Worm (Caenorhabditis elegans) whole organism, L1 larva: Measurements from ENCODE around the gene F54D12.1.

Source experiments
- Y116A8C.19 ChIP-seq: sonication (generic microtip); optimal IDR thresholded peaks from 2 replicates; lab custom pipeline; 2016; ENCODE audit warnings: missing compliant biosample characterization, missing genetic modification characterization, borderline replicate concordance
- alr-1 ChIP-seq: fragments of 200-800 bp; sonication (Bioruptor generic); optimal IDR thresholded peaks from 2 replicates; lab custom pipeline; 2018; ENCODE audit warnings: borderline replicate concordance, mild to moderate bottlenecking, missing genetic modification characterization, missing compliant biosample characterization
- ama-1 ChIP-seq: fragments of 150-350 bp; optimal IDR thresholded peaks from 2 replicates; lab custom pipeline; 2014
- ceh-8 ChIP-seq: fragments of 200-800 bp; sonication (Bioruptor generic); optimal IDR thresholded peaks from 2 replicates; lab custom pipeline; 2018; ENCODE audit warnings: mild to moderate bottlenecking, missing genetic modification characterization, moderate library complexity, missing compliant biosample characterization
- ceh-88 ChIP-seq: fragments of 200-800 bp; sonication (Bioruptor generic); IDR thresholded peaks from 2 replicates; pipeline ENCODE4 v1.3.6; 2022; ENCODE audit warnings: missing genetic modification characterization, missing compliant biosample characterization
- ces-1 ChIP-seq: fragments of 150-350 bp; optimal IDR thresholded peaks from 2 replicates; lab custom pipeline; 2014; ENCODE audit warnings: missing biosample characterization, missing genetic modification reagents, missing genetic modification characterization
- efl-1 ChIP-seq, 4 experiments: fragments of 150-350 bp; optimal IDR thresholded peaks in 3 of 4; peaks in 1 of 4; 1 replicate in 1 of 4; 2 replicates in 3 of 4; lab custom pipeline; 2014; ENCODE audit warnings: missing biosample characterization in 2 of 4, missing genetic modification characterization in 2 of 4, missing genetic modification reagents in 2 of 4
- efl-3 ChIP-seq: fragments of 200-800 bp; sonication (Bioruptor generic); optimal IDR thresholded peaks from 2 replicates; lab custom pipeline; 2018; ENCODE audit warnings: mild to moderate bottlenecking, missing genetic modification characterization, missing compliant biosample characterization
- egl-13 ChIP-seq: sonication (generic microtip); optimal IDR thresholded peaks from 2 replicates; lab custom pipeline; 2016; ENCODE audit warnings: missing genotype, missing genetic modification reagents, missing genetic modification characterization, missing compliant biosample characterization
- elt-2 ChIP-seq: sonication (generic microtip); optimal IDR thresholded peaks from 2 replicates; lab custom pipeline; 2016; ENCODE audit warnings: missing genetic modification characterization, mild to moderate bottlenecking, inconsistent platforms, missing compliant biosample characterization, missing genetic modification reagents
- fkh-8 ChIP-seq: sonication (generic microtip); optimal IDR thresholded peaks from 2 replicates; lab custom pipeline; 2016; ENCODE audit warnings: mild to moderate bottlenecking, missing genetic modification characterization, missing compliant biosample characterization
- fos-1 ChIP-seq: fragments of 150-350 bp; optimal IDR thresholded peaks from 2 replicates; lab custom pipeline; 2014; ENCODE audit warnings: missing biosample characterization, missing genetic modification characterization
- grh-1 ChIP-seq: fragments of 200-800 bp; sonication (Bioruptor generic); IDR thresholded peaks from 2 replicates; pipeline ENCODE4 v1.3.6; 2022; ENCODE audit warnings: missing genetic modification reagents, missing genetic modification characterization, missing compliant biosample characterization
- hlh-17 ChIP-seq: fragments of 200-800 bp; sonication (Bioruptor generic); optimal IDR thresholded peaks from 2 replicates; lab custom pipeline; 2018; ENCODE audit warnings: missing genetic modification characterization, mild to moderate bottlenecking, missing compliant biosample characterization, moderate library complexity, borderline replicate concordance
- hlh-4 ChIP-seq: sonication (generic microtip); optimal IDR thresholded peaks from 2 replicates; lab custom pipeline; 2016; ENCODE audit warnings: mild to moderate bottlenecking, missing genetic modification characterization, missing compliant biosample characterization
- jun-1 ChIP-seq: fragments of 150-350 bp; optimal IDR thresholded peaks from 2 replicates; lab custom pipeline; 2014; ENCODE audit warnings: missing biosample characterization, missing genetic modification reagents, missing genetic modification characterization
- lin-14 ChIP-seq: fragments of 200-800 bp; sonication (Bioruptor generic); optimal IDR thresholded peaks from 2 replicates; lab custom pipeline; 2018; ENCODE audit warnings: mild to moderate bottlenecking, missing genetic modification characterization, moderate library complexity, missing compliant biosample characterization
- lin-15B ChIP-seq: fragments of 150-350 bp; sonication (generic microtip); optimal IDR thresholded peaks from 3 replicates; lab custom pipeline; 2014; ENCODE audit warnings: missing biosample characterization, missing genetic modification characterization
- lin-35 ChIP-seq, 2 experiments: fragments of 150-350 bp; optimal IDR thresholded peaks; 2 replicates each; lab custom pipeline; 2014; ENCODE audit warnings: missing biosample characterization in 2 of 2, missing genetic modification characterization in 2 of 2, missing genetic modification reagents in 2 of 2
- lir-3 ChIP-seq: sonication (generic microtip); optimal IDR thresholded peaks from 2 replicates; lab custom pipeline; 2016; ENCODE audit warnings: mild to moderate bottlenecking, missing genetic modification characterization, moderate library complexity, missing compliant biosample characterization; ENCODE audit not compliant: poor library complexity
- mab-9 ChIP-seq: fragments of 200-800 bp; sonication (Bioruptor generic); IDR thresholded peaks from 2 replicates; pipeline ENCODE4 v1.3.6; 2022; ENCODE audit warnings: missing genetic modification reagents, missing genetic modification characterization, missing compliant biosample characterization
- nhr-11 ChIP-seq: fragments of 150-350 bp; optimal IDR thresholded peaks from 2 replicates; lab custom pipeline; 2014; ENCODE audit warnings: missing biosample characterization, missing genetic modification characterization
- nhr-12 ChIP-seq: sonication (generic microtip); optimal IDR thresholded peaks from 2 replicates; lab custom pipeline; 2017; ENCODE audit warnings: missing biosample characterization, missing genetic modification characterization
- nhr-19 ChIP-seq: fragments of 200-800 bp; sonication (Bioruptor generic); conservative IDR thresholded peaks from 2 replicates; pipeline ENCODE4 v1.3.6; 2022; ENCODE audit warnings: missing genetic modification characterization, missing compliant biosample characterization
- nhr-20 ChIP-seq: sonication (generic microtip); optimal IDR thresholded peaks from 2 replicates; lab custom pipeline; 2016; ENCODE audit warnings: mild to moderate bottlenecking, missing genetic modification characterization, missing compliant biosample characterization
- nhr-47 ChIP-seq: sonication (generic microtip); optimal IDR thresholded peaks from 2 replicates; lab custom pipeline; 2016; ENCODE audit warnings: mild to moderate bottlenecking, missing genetic modification characterization, moderate library complexity, missing compliant biosample characterization
- nhr-71 ChIP-seq: sonication (generic microtip); optimal IDR thresholded peaks from 2 replicates; lab custom pipeline; 2016; ENCODE audit warnings: mild to moderate bottlenecking, missing genetic modification characterization, moderate library complexity, missing compliant biosample characterization
- nhr-84 ChIP-seq: sonication (generic microtip); optimal IDR thresholded peaks from 2 replicates; lab custom pipeline; 2017; ENCODE audit warnings: missing biosample characterization, missing genetic modification characterization
- pqm-1 ChIP-seq: sonication (generic microtip); optimal IDR thresholded peaks from 3 replicates; lab custom pipeline; 2017; ENCODE audit warnings: missing biosample characterization, missing genetic modification characterization
- rnt-1 ChIP-seq: sonication (generic microtip); optimal IDR thresholded peaks from 2 replicates; lab custom pipeline; 2016; ENCODE audit warnings: mild to moderate bottlenecking, missing genetic modification characterization, moderate library complexity, missing compliant biosample characterization
- skn-1 ChIP-seq: fragments of 150-350 bp; optimal IDR thresholded peaks from 2 replicates; lab custom pipeline; 2014; ENCODE audit warnings: missing biosample characterization, missing genetic modification characterization
- sox-4 ChIP-seq: sonication (generic microtip); optimal IDR thresholded peaks from 2 replicates; lab custom pipeline; 2016; ENCODE audit warnings: missing genetic modification characterization, missing compliant biosample characterization
- sptf-1 ChIP-seq: fragments of 150-350 bp; optimal IDR thresholded peaks from 2 replicates; lab custom pipeline; 2014; ENCODE audit warnings: missing biosample characterization, missing genetic modification characterization
- swsn-7 ChIP-seq: sonication (generic microtip); optimal IDR thresholded peaks from 2 replicates; lab custom pipeline; 2016; ENCODE audit warnings: missing genetic modification characterization, missing compliant biosample characterization
- tbx-2 ChIP-seq: sonication (generic microtip); optimal IDR thresholded peaks from 2 replicates; lab custom pipeline; 2016; ENCODE audit warnings: missing genetic modification characterization, missing compliant biosample characterization
- zag-1 ChIP-seq: fragments of 150-350 bp; optimal IDR thresholded peaks from 2 replicates; lab custom pipeline; 2014; ENCODE audit warnings: missing biosample characterization, missing genetic modification characterization

F54D12.1 gene

ce11 chrII:1411372-1411771, 11.2 kb downstream of the F54D12.1 start, which contains the start of gene Y51H7C.9:
Y51H7C.9 (minus strand) TSS chrII:1411472.
- TF ChIP-seq sptf-1 (tag; lab: Kevin White, UChicago) (no peak), mab-9 (GFP tag; lab: Robert Waterston, UW) (no peak), hlh-17 (no peak), zag-1 (tag; lab: Kevin White, UChicago) (no peak), grh-1 (GFP tag; lab: Robert Waterston, UW) (no peak), fkh-8 (tag; lab: Kevin White, UChicago) (no peak), lin-14 (GFP tag; lab: Kevin White, UChicago) (no peak), ceh-8 (GFP tag; lab: Kevin White, UChicago) (no peak), nhr-47 (tag; lab: Kevin White, UChicago) (no peak), lin-35 (GFP tag; optimal IDR thresholded peaks at IDR 0.05; lab: Kevin White, UChicago) (no peak), ceh-88 (GFP tag; lab: Robert Waterston, UW) (no peak), alr-1 (tag; lab: Kevin White, UChicago) (no peak), nhr-84 (tag; lab: Kevin White, UChicago) (no peak), nhr-19 (GFP tag; lab: Robert Waterston, UW) (no peak)
- TF ChIP-seq, all 84 proteins: peak for 0

- TF ChIP-seq pqm-1 (tag; lab: Kevin White, UChicago) (no peak), ces-1 (GFP tag; lab: Kevin White, UChicago) (no peak), efl-1 (optimal IDR thresholded peaks at IDR 0.05; lab: Kevin White, UChicago) (no peak), efl-1 (GFP tag; optimal IDR thresholded peaks at IDR 0.05 in 1 of 2; lab: Kevin White, UChicago) (no peak), Y116A8C.19 (tag; lab: Kevin White, UChicago) (no peak), lin-14 (GFP tag; lab: Kevin White, UChicago) (no peak), nhr-20 (tag; lab: Kevin White, UChicago) (no peak)
These were observed 12.2 kb downstream of the F54D12.1 start, which contains the start of gene alkb-1 for ce11 chrII:1412359-1412907. alkb-1 (plus strand) TSS chrII:1412409.

ce11 chrII:1419994-1420393, 19.8 kb downstream of the F54D12.1 start:
- TF ChIP-seq efl-1 (optimal IDR thresholded peaks at IDR 0.05; lab: Kevin White, UChicago) (no peak), efl-1 (GFP tag; optimal IDR thresholded peaks at IDR 0.05 in 1 of 2; lab: Kevin White, UChicago) (peak in 1 of 2 experiments; percentile 86), egl-13 (no peak)

- no peak for TF ChIP-seq nhr-84 (tag; lab: Kevin White, UChicago)
- TF ChIP-seq elt-2 (tag; lab: Kevin White, UChicago), result no peak
- TF ChIP-seq jun-1, result no peak
- no peak for TF ChIP-seq lin-15B
- no peak for TF ChIP-seq swsn-7 (tag; lab: Kevin White, UChicago)
- TF ChIP-seq hlh-4, result no peak
- TF ChIP-seq fos-1, result no peak
- no peak for TF ChIP-seq skn-1 (tag; lab: Kevin White, UChicago)
- no peak for TF ChIP-seq Y116A8C.19 (tag; lab: Kevin White, UChicago)
- TF ChIP-seq tbx-2 (tag; lab: Kevin White, UChicago), result no peak
- TF ChIP-seq nhr-71 (tag; lab: Kevin White, UChicago), result no peak
- no peak for TF ChIP-seq nhr-12 (tag; lab: Kevin White, UChicago)
- no peak for TF ChIP-seq lir-3
- TF ChIP-seq ama-1 (lab: Kevin White, UChicago), result no peak
- TF ChIP-seq sox-4, result no peak
- TF ChIP-seq rnt-1, result no peak
- TF ChIP-seq efl-3 (GFP tag; lab: Kevin White, UChicago), result no peak
- no peak for TF ChIP-seq egl-13
- no peak for TF ChIP-seq nhr-11
- no peak for TF ChIP-seq nhr-47 (tag; lab: Kevin White, UChicago)
- TF ChIP-seq, all 84 proteins: peak for 0
These were observed 20.7 kb downstream of the F54D12.1 start for ce11 chrII:1420806-1421463.
